Worm (Caenorhabditis elegans): Measurements from ENCODE around the gene T08A9.13.

DNA sequence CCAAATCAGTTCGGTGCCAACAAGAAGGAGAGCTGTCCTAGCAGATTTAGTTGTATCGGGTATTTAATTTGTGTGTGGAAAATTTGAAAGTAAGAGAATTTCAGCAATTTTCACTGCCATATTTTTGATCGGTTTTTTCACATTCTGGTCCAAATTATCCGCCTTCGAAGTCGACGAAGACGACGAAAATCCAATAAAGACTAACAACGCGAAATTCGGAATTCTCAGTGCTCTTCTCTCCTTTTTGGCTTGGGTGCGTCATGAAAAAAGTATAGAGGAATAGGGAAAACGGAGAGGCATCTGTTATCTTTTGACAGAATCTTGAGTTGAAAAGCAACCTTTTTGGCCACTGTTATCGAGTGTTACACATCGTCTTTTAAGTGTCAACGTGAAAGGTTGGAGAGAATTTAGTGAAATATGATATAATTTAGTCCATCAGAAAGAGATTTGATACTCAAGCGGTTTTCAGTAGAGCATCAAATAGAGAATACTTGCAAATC, 5.9 kb upstream of the T08A9.13 start:
- TF ChIP-seq ceh-63 (GFP tag; optimal IDR thresholded peaks at IDR 0.05), result no peak
- TF ChIP-seq snpc-4 (tag; optimal IDR thresholded peaks at IDR 0.05), result no peak
- no peak for TF ChIP-seq mep-1 (tag; optimal IDR thresholded peaks at IDR 0.05)
- no peak for TF ChIP-seq fkh-8 (tag; optimal IDR thresholded peaks at IDR 0.05)
- no peak for TF ChIP-seq ztf-11 (tag; optimal IDR thresholded peaks at IDR 0.05)
- TF ChIP-seq pqm-1 (tag; optimal IDR thresholded peaks at IDR 0.05), result no peak
- TF ChIP-seq fkh-10 (GFP tag; optimal IDR thresholded peaks at IDR 0.05), result no peak
- TF ChIP-seq zag-1 (tag; optimal IDR thresholded peaks at IDR 0.05), result no peak
- no peak for TF ChIP-seq jun-1 (tag; optimal IDR thresholded peaks at IDR 0.05)
- TF ChIP-seq aly-2 (tag; optimal IDR thresholded peaks at IDR 0.05), result no peak
- no peak for TF ChIP-seq nhr-11 (tag; optimal IDR thresholded peaks at IDR 0.05)
- no peak for TF ChIP-seq nhr-71 (tag; optimal IDR thresholded peaks at IDR 0.05)
- TF ChIP-seq ets-5 (GFP tag; IDR thresholded peaks at IDR 0.05), result no peak
